Fruit fly (Drosophila melanogaster): Measurements from ENCODE around the gene CG46307.

- TF ChIP-seq CTCF (optimal IDR thresholded peaks at IDR 0.05): no peak
- no peak for TF ChIP-seq CG8478 (optimal IDR thresholded peaks at IDR 0.05)
These were observed 26.5 kb upstream of the CG46307 start for dm6 chr2L:21077849-21078248.
